Worm (Caenorhabditis elegans) whole organism, L3 larva: ENCODE measurements around the gene T07A9.14.

Experiments used
- R02D3.7 ChIP-seq: fragments of 150-350 bp; optimal IDR thresholded peaks from 2 replicates; lab custom pipeline; 2014; ENCODE audit warnings: missing biosample characterization, missing genetic modification characterization
- ZK546.5 ChIP-seq: sonication (generic microtip); optimal IDR thresholded peaks from 2 replicates; lab custom pipeline; 2017; ENCODE audit warnings: missing biosample characterization, missing genetic modification characterization
- ama-1 ChIP-seq: fragments of 150-350 bp; optimal IDR thresholded peaks from 2 replicates; lab custom pipeline; 2018
- ceh-28 ChIP-seq: fragments of 150-350 bp; optimal IDR thresholded peaks from 2 replicates; lab custom pipeline; 2014; ENCODE audit warnings: missing biosample characterization, missing genetic modification reagents, missing genetic modification characterization
- daf-12 ChIP-seq: fragments of 150-350 bp; optimal IDR thresholded peaks from 2 replicates; lab custom pipeline; 2014; ENCODE audit warnings: missing biosample characterization, missing genetic modification reagents, missing genetic modification characterization
- egl-5 ChIP-seq: fragments of 150-350 bp; optimal IDR thresholded peaks from 2 replicates; lab custom pipeline; 2017; ENCODE audit warnings: missing biosample characterization, missing genetic modification reagents, missing genetic modification characterization, inconsistent platforms
- elt-1 ChIP-seq: fragments of 150-350 bp; optimal IDR thresholded peaks from 2 replicates; lab custom pipeline; 2014; ENCODE audit warnings: missing biosample characterization, missing genetic modification characterization
- elt-2 ChIP-seq: sonication (generic microtip); optimal IDR thresholded peaks from 2 replicates; lab custom pipeline; 2016; ENCODE audit warnings: missing genetic modification reagents, mild to moderate bottlenecking, missing genetic modification characterization, missing compliant biosample characterization
- elt-3 ChIP-seq, 3 experiments: fragments of 150-350 bp in 1 of 3; sonication (generic microtip) in 2 of 3; optimal IDR thresholded peaks; 2 replicates in 2 of 3; 4 replicates in 1 of 3; lab custom pipeline; 2014 to 2017; ENCODE audit warnings: missing biosample characterization in 3 of 3, missing genetic modification characterization in 3 of 3
- fkh-10 ChIP-seq: sonication (generic microtip); optimal IDR thresholded peaks from 2 replicates; lab custom pipeline; 2017; ENCODE audit warnings: missing biosample characterization, missing genetic modification reagents, missing genetic modification characterization
- hmg-11 ChIP-seq: sonication (generic microtip); optimal IDR thresholded peaks from 2 replicates; lab custom pipeline; 2016; ENCODE audit warnings: missing genetic modification characterization, missing compliant biosample characterization
- jun-1 ChIP-seq: fragments of 150-350 bp; optimal IDR thresholded peaks from 2 replicates; lab custom pipeline; 2014; ENCODE audit warnings: missing biosample characterization, missing genetic modification reagents, missing genetic modification characterization
- lin-15B ChIP-seq: fragments of 150-350 bp; optimal IDR thresholded peaks from 2 replicates; lab custom pipeline; 2014; ENCODE audit warnings: missing biosample characterization, missing genetic modification characterization
- lin-39 ChIP-seq: fragments of 150-350 bp; optimal IDR thresholded peaks from 2 replicates; lab custom pipeline; 2018; ENCODE audit warnings: missing biosample characterization, missing genetic modification reagents, missing genetic modification characterization
- lsy-12 ChIP-seq: sonication (generic microtip); optimal IDR thresholded peaks from 2 replicates; lab custom pipeline; 2016; ENCODE audit warnings: mild to moderate bottlenecking, missing genetic modification characterization, missing compliant biosample characterization
- mdl-1 ChIP-seq: fragments of 150-350 bp; optimal IDR thresholded peaks from 2 replicates; lab custom pipeline; 2014; ENCODE audit warnings: missing biosample characterization, missing genetic modification characterization
- mml-1 ChIP-seq: fragments of 150-350 bp; sonication (generic microtip); optimal IDR thresholded peaks from 3 replicates; lab custom pipeline; 2014; ENCODE audit warnings: missing biosample characterization, missing genetic modification characterization
- nfya-1 ChIP-seq: sonication (generic microtip); optimal IDR thresholded peaks from 2 replicates; lab custom pipeline; 2017; ENCODE audit warnings: missing genetic modification characterization, mild to moderate bottlenecking, missing compliant biosample characterization, antibody characterized with exemption, moderate library complexity; ENCODE audit not compliant: insufficient read depth
- nhr-23 ChIP-seq: fragments of 150-350 bp; optimal IDR thresholded peaks from 2 replicates; lab custom pipeline; 2014; ENCODE audit warnings: missing biosample characterization, missing genetic modification reagents, missing genetic modification characterization
- nhr-237 ChIP-seq: fragments of 150-350 bp; optimal IDR thresholded peaks from 2 replicates; lab custom pipeline; 2014; ENCODE audit warnings: missing biosample characterization, missing genetic modification characterization
- nhr-25 ChIP-seq: sonication (generic microtip); optimal IDR thresholded peaks from 2 replicates; lab custom pipeline; 2017; ENCODE audit warnings: missing biosample characterization, missing genetic modification characterization
- nhr-28 ChIP-seq: fragments of 150-350 bp; optimal IDR thresholded peaks from 2 replicates; lab custom pipeline; 2014; ENCODE audit warnings: missing biosample characterization, missing genetic modification characterization
- nhr-43 ChIP-seq: sonication (generic microtip); optimal IDR thresholded peaks from 2 replicates; lab custom pipeline; 2016; ENCODE audit warnings: mild to moderate bottlenecking, missing genetic modification characterization, missing compliant biosample characterization; ENCODE audit not compliant: poor library complexity, severe bottlenecking
- nhr-67 ChIP-seq: fragments of 150-350 bp; optimal IDR thresholded peaks from 2 replicates; lab custom pipeline; 2014; ENCODE audit warnings: missing biosample characterization, missing genetic modification characterization
- nhr-77 ChIP-seq: fragments of 150-350 bp; optimal IDR thresholded peaks from 2 replicates; lab custom pipeline; 2014; ENCODE audit warnings: missing biosample characterization, missing genetic modification characterization
- pha-4 ChIP-seq: fragments of 150-350 bp; optimal IDR thresholded peaks from 2 replicates; lab custom pipeline; 2014; ENCODE audit warnings: missing biosample characterization, missing genetic modification reagents, missing genetic modification characterization
- pqm-1 ChIP-seq: fragments of 150-350 bp; optimal IDR thresholded peaks from 2 replicates; lab custom pipeline; 2017; ENCODE audit warnings: missing biosample characterization, missing genetic modification characterization, inconsistent platforms
- skn-1 ChIP-seq: fragments of 150-350 bp; optimal IDR thresholded peaks from 2 replicates; lab custom pipeline; 2014; ENCODE audit warnings: missing biosample characterization, missing genetic modification characterization
- snpc-4 ChIP-seq: fragments of 150-350 bp; optimal IDR thresholded peaks from 2 replicates; lab custom pipeline; 2014; ENCODE audit warnings: missing biosample characterization, missing genetic modification characterization
- unc-39 ChIP-seq: sonication (generic microtip); optimal IDR thresholded peaks from 4 replicates; lab custom pipeline; 2017; ENCODE audit warnings: missing biosample characterization, missing genetic modification characterization
- zag-1 ChIP-seq: fragments of 150-350 bp; optimal IDR thresholded peaks from 2 replicates; lab custom pipeline; 2014; ENCODE audit warnings: missing biosample characterization, missing genetic modification characterization
- ztf-11 ChIP-seq: fragments of 150-350 bp; optimal IDR thresholded peaks from 2 replicates; lab custom pipeline; 2014; ENCODE audit warnings: missing biosample characterization, missing genetic modification characterization
- ztf-4 ChIP-seq: fragments of 150-350 bp; optimal IDR thresholded peaks from 2 replicates; lab custom pipeline; 2014; ENCODE audit warnings: missing biosample characterization, missing genetic modification characterization

T07A9.14 gene

DNA sequence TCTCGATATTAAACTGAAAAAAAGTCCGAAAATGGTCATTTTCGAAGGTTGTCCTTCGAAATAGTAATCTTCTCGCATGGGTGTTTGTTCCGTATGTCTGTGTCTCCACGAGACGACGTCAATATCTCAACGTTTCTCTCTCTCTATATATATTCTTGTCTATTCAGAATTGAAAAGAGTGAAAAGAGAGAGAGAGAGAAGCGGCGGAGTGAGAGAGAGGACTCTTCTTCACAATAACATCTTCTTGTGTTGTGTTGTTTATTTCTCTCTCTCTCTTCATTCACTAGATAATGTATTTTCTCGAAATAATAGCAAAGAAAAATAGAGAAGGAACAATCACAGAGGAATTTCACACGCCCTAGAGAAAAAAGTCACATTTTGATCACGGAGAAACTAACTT, 20.1 kb upstream of the T07A9.14 start:
- TF ChIP-seq egl-5 (tag; lab: Kevin White, UChicago) (peak; percentile 39), ztf-4 (tag; lab: Kevin White, UChicago) (no peak), nhr-25 (tag; lab: Kevin White, UChicago) (peak; percentile 48), lin-15B (tag; lab: Kevin White, UChicago) (peak; percentile 6), unc-39 (tag; lab: Kevin White, UChicago) (no peak), nfya-1 (tag; lab: Kevin White, UChicago) (peak; percentile 37), fkh-10 (peak; percentile 17), nhr-23 (tag; lab: Kevin White, UChicago) (peak; percentile 42), hmg-11 (tag; lab: Kevin White, UChicago) (peak; percentile 45), elt-1 (tag; lab: Kevin White, UChicago) (no peak), lin-39 (tag; lab: Kevin White, UChicago) (peak; percentile 8), elt-3 (tag; optimal IDR thresholded peaks at IDR 0.05; lab: Kevin White, UChicago) (no peak)
- TF ChIP-seq, all 47 proteins: peak for 8

DNA sequence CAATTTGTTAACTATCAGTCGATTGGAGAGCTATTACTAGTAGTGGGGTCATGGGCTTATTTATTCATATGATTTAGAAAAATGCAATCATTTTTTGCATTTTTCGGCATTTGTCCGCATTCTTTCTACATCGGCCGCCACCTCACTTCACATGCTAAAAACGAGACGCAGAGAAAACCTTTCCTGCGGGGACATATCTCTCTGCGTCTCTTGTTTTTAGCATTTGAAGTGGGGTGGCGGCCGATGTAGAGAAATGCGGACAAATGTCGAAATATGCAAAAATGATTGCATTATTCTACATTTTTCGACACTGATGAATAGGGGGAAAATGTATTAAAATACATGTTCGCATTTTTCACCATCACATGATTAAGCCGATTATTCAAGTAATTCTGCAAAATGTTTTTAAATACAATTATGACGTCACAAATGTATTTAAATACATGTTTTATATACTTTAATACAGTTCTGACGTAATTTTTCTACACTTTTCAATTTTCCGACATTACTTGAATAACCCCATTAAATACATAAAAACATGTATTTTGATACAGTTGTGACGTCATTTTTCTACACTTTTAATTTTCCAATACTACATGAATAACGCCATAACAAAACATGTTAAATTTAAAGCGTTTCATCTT, 14.2 kb upstream of the T07A9.14 start:
- peak; percentile 39 for TF ChIP-seq egl-5 (tag; lab: Kevin White, UChicago)
- TF ChIP-seq snpc-4 (tag; lab: Kevin White, UChicago) = no peak
- peak; percentile 34 for TF ChIP-seq lin-15B (tag; lab: Kevin White, UChicago)
- TF ChIP-seq nhr-237 (tag; lab: Kevin White, UChicago) = no peak
- no peak for TF ChIP-seq pqm-1 (tag; lab: Kevin White, UChicago)

DNA sequence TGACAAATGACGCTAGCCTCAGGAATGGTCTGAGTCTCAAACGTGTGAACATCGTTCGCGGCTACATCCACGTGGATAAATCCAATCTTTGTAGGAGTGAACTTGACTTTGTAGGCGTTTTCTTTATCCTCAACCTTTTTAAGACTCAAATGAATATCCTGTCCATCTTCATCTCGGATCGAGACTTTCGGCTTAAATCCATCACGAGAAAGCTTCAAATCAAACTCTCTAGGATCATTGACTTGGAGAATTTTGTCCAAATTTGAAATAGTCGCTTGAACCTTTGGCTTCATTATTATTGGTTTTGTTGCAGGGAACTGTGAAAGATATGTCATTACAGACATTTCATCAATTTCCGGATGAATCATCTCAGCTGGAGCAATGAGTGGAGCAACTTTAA, 12.5 kb upstream of the T07A9.14 start:
- no peak for TF ChIP-seq ama-1 (lab: Kevin White, UChicago)
- TF ChIP-seq snpc-4 (tag; lab: Kevin White, UChicago) = no peak
- no peak for TF ChIP-seq nhr-28
- no peak for TF ChIP-seq jun-1
- no peak for TF ChIP-seq ceh-28
- TF ChIP-seq nhr-237 (tag; lab: Kevin White, UChicago) = no peak
- no peak for TF ChIP-seq nhr-77 (tag; lab: Kevin White, UChicago)

DNA sequence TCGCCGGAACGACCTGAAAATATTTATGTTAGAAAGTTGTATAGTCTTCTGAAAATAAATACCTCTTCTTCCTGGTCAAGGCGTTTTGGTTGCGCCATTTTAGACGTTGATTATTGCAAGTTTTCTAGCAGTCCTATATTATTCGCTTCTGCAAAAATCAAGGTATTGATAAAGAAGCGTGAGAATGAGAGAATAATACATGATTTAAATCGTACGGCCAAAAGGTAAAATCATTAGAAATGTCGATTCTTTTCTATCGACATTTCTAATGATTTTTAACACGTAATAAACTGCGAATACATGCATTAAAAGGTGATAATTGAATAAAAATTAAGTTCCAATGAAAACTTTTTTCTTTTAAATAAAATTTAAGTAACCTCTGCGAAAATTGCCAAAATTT, 10.6 kb upstream of the T07A9.14 start, which contains the start of gene fln-1:
Gene fln-1, minus strand, starts transcription at position 101 of the 400 bp plus-strand sequence.
- TF ChIP-seq nhr-77 (tag; lab: Kevin White, UChicago) (no peak), snpc-4 (tag; lab: Kevin White, UChicago) (no peak), unc-39 (tag; lab: Kevin White, UChicago) (no peak), nhr-43 (tag; lab: Kevin White, UChicago) (no peak), fkh-10 (no peak), hmg-11 (tag; lab: Kevin White, UChicago) (no peak), egl-5 (tag; lab: Kevin White, UChicago) (no peak), mml-1 (tag; lab: Kevin White, UChicago) (no peak), zag-1 (tag; lab: Kevin White, UChicago) (no peak), lin-39 (tag; lab: Kevin White, UChicago) (no peak), nhr-67 (no peak), ama-1 (lab: Kevin White, UChicago) (no peak), nhr-237 (tag; lab: Kevin White, UChicago) (no peak)
- TF ChIP-seq, all 47 proteins: peak for 0

DNA sequence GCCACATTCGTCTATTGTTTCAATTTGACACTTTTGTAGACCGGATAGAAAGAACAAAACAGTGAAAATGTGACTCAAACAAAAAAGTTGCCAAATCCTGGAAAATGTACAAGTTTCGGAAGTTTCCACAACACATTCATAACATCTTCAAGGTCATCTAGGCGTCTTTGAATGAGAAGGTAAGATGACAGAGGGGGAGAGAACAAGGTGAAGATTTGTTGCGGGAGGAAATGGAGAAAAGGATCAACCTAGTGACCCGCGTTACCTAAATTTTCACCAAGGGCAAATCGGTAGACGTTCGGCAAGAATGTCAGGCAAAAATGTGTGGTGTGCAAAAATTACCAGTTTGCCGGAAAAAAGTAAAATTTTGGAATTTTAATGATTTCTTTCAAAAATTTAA, 8.7 kb upstream of the T07A9.14 start:
- TF ChIP-seq daf-12 (tag; lab: Kevin White, UChicago) (no peak), nhr-25 (tag; lab: Kevin White, UChicago) (peak; percentile 51), R02D3.7 (tag; lab: Kevin White, UChicago) (no peak)

- TF ChIP-seq ZK546.5 (tag; lab: Kevin White, UChicago) (no peak), elt-1 (tag; lab: Kevin White, UChicago) (no peak), snpc-4 (tag; lab: Kevin White, UChicago) (no peak), lin-15B (tag; lab: Kevin White, UChicago) (no peak), ztf-11 (no peak), egl-5 (tag; lab: Kevin White, UChicago) (peak; percentile 17), lsy-12 (tag; lab: Kevin White, UChicago) (no peak), elt-2 (tag; lab: Kevin White, UChicago) (peak; percentile 43), skn-1 (tag; lab: Kevin White, UChicago) (no peak), pha-4 (peak; percentile 9), mdl-1 (tag; lab: Kevin White, UChicago) (no peak), pqm-1 (tag; lab: Kevin White, UChicago) (peak; percentile 18), daf-12 (tag; lab: Kevin White, UChicago) (no peak)
- TF ChIP-seq, all 47 proteins: peak for 4
Measured at ce11 chrIV:378367-378766, 8.1 kb upstream of the T07A9.14 start.
